Fruit fly (Drosophila melanogaster): ENCODE data around the gene CG14626.
A peak's percentile ranks its signal among the peaks of the same experiment; 100 is the strongest.

Gene CG14626

dm6 chrX:1209251-1210020 lies 24.9 kb downstream of the CG14626 start, which contains the start of gene CG11382 (continued):
- TF ChIP-seq lola (GFP tag; optimal IDR thresholded peaks at IDR 0.05) (peak in 1 of 3 experiments; percentile 2), CG8944 (GFP tag; optimal IDR thresholded peaks at IDR 0.05) (no peak), CG31441 (GFP tag; IDR thresholded peaks at IDR 0.05) (0 out of 2 replicates have a peak, but pooled peaks have one; percentile 19), CG10366 (GFP tag; IDR thresholded peaks at IDR 0.05) (no peak), CG10979 (tag; optimal IDR thresholded peaks at IDR 0.05) (peak; percentile 5), CG13424 (tag; optimal IDR thresholded peaks at IDR 0.05) (no peak), gcm2 (GFP tag; optimal IDR thresholded peaks at IDR 0.05) (no peak), kni (GFP tag; optimal IDR thresholded peaks at IDR 0.05) (peak; percentile 31), Hmr (GFP tag; optimal IDR thresholded peaks at IDR 0.05) (no peak), dmrt99B (tag; optimal IDR thresholded peaks at IDR 0.05) (peak; percentile 12), cad (GFP tag; optimal IDR thresholded peaks at IDR 0.05) (peak; percentile 79), wek (GFP tag; optimal IDR thresholded peaks at IDR 0.05) (no peak), Blimp-1 (GFP tag; optimal IDR thresholded peaks at IDR 0.05) (peak; percentile 92), BtbVII (GFP tag; optimal IDR thresholded peaks at IDR 0.05) (no peak)

DNA sequence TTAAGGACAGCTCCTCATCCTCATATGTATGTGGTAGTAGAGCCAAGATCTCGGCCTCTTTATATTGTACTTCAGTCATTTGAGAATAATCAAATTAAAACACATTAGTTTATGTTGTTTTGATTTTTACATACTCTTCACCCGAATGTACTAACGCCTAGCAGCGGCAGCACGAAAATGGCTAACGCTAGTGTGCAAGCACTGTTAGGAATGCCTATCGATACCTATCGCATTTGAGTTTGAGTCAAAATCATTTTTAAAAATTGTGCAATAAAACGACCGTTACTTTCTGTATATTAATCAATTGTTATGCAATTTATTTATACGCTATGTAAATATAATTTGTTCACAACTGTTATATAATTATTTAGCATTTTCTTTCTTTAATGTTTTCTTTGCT lies 30.4 kb downstream of the CG14626 start, which contains the start of gene CG11398:
TSS of gene CG11398 (minus strand) at position 157 of the 400 bp plus-strand sequence.
- peak; percentile 83 for TF ChIP-seq CG16813 (GFP tag; IDR thresholded peaks at IDR 0.05; ENCODE audit: partially characterized antibody)
- no peak for TF ChIP-seq sqz (GFP tag; optimal IDR thresholded peaks at IDR 0.05)
- peak; percentile 2 for TF ChIP-seq CG7928 (GFP tag; optimal IDR thresholded peaks at IDR 0.05)
- TF ChIP-seq CG1603 (tag; optimal IDR thresholded peaks at IDR 0.05): peak; percentile 83
- TF ChIP-seq HmgZ (tag; optimal IDR thresholded peaks at IDR 0.05): peak; percentile 55
- TF ChIP-seq CG7963 (GFP tag; IDR thresholded peaks at IDR 0.05; ENCODE audit: partially characterized antibody): peak; percentile 71; the same call in 1 of the 3 replicates
- no peak for TF ChIP-seq Xrp1 (GFP tag; IDR thresholded peaks at IDR 0.05)
- TF ChIP-seq CG8281 (tag; optimal IDR thresholded peaks at IDR 0.05): no peak
- TF ChIP-seq trem (tag; optimal IDR thresholded peaks at IDR 0.05): peak; percentile 81
- TF ChIP-seq Nf-YA (GFP tag; IDR thresholded peaks at IDR 0.05): no peak
- TF ChIP-seq knrl (GFP tag; IDR thresholded peaks at IDR 0.05; ENCODE audit: partially characterized antibody): peak; percentile 80
- TF ChIP-seq nmo (GFP tag; optimal IDR thresholded peaks at IDR 0.05): peak; percentile 22
- peak; percentile 84 for TF ChIP-seq Opbp (GFP tag; IDR thresholded peaks at IDR 0.05; ENCODE audit: partially characterized antibody)
- TF ChIP-seq sna (GFP tag; IDR thresholded peaks at IDR 0.05; ENCODE audit: partially characterized antibody): peak; percentile 66
- TF ChIP-seq MBD-R2 (GFP tag; IDR thresholded peaks at IDR 0.05): peak; percentile 82
- TF ChIP-seq CG13287 (GFP tag; IDR thresholded peaks at IDR 0.05; ENCODE audit: partially characterized antibody): peak; percentile 87
- TF ChIP-seq org-1 (GFP tag; optimal IDR thresholded peaks at IDR 0.05): no peak
- TF ChIP-seq Pdp1 (GFP tag; optimal IDR thresholded peaks at IDR 0.05): peak in 1 of 2 experiments; percentile 94
- no peak for TF ChIP-seq CG6689 (GFP tag; IDR thresholded peaks at IDR 0.05)
- TF ChIP-seq Bgb (GFP tag; IDR thresholded peaks at IDR 0.05; ENCODE audit: partially characterized antibody): peak; percentile 84
- TF ChIP-seq Doc3 (GFP tag; IDR thresholded peaks at IDR 0.05; ENCODE audit: partially characterized antibody): peak; percentile 55; the same call in 2 of the 3 replicates
- peak; percentile 62; the same call in 2 of the 3 replicates for TF ChIP-seq CG14860 (GFP tag; IDR thresholded peaks at IDR 0.05; ENCODE audit: partially characterized antibody)
- TF ChIP-seq CG3995 (GFP tag; optimal IDR thresholded peaks at IDR 0.05): peak; percentile 36
- TF ChIP-seq btn (GFP tag; optimal IDR thresholded peaks at IDR 0.05): no peak
- peak; percentile 67; the same call in 1 of the 2 replicates for TF ChIP-seq ato (GFP tag; IDR thresholded peaks at IDR 0.05; ENCODE audit: partially characterized antibody)
- peak; percentile 73 for TF ChIP-seq CG34224 (GFP tag; IDR thresholded peaks at IDR 0.05; ENCODE audit: partially characterized antibody)
- peak; percentile 73 for TF ChIP-seq sens (GFP tag)
- TF ChIP-seq CG11695 (GFP tag; IDR thresholded peaks at IDR 0.05): no peak
- no peak for TF ChIP-seq CG11093 (GFP tag; IDR thresholded peaks at IDR 0.05)
- no peak for TF ChIP-seq Dbx (GFP tag; IDR thresholded peaks at IDR 0.05)
- peak; percentile 58 for TF ChIP-seq HLH4C (GFP tag; IDR thresholded peaks at IDR 0.05; ENCODE audit: partially characterized antibody)
- TF ChIP-seq CG30020 (tag; optimal IDR thresholded peaks at IDR 0.05): peak; percentile 4

All from whole organism, embryonic.